Worm (Caenorhabditis elegans): ENCODE data around the gene dmsr-13.

dmsr-13 gene

ce11 chrV:6793744-6794239, 25.9 kb downstream of the dmsr-13 start, which contains the start of gene ZC404.1:
TSS of gene ZC404.1 (plus strand) at chrV:6794189.
- TF ChIP-seq bed-2 (GFP tag; IDR thresholded peaks at IDR 0.05) (no peak), zfh-2 (GFP tag; conservative IDR thresholded peaks at IDR 0.05) (peak; percentile 92), F39B2.1 (GFP tag; IDR thresholded peaks at IDR 0.05) (no peak), dox-1 (GFP tag; IDR thresholded peaks at IDR 0.05) (0 out of 2 replicates have a peak, but pooled peaks have one; percentile 10)

ce11 chrV:6792973-6793372, 26.7 kb downstream of the dmsr-13 start:
- TF ChIP-seq lsl-1 (GFP tag; optimal IDR thresholded peaks at IDR 0.05) (peak; percentile 45), dpl-1 (GFP tag; optimal IDR thresholded peaks at IDR 0.05) (peak; percentile 29), lin-54 (GFP tag; optimal IDR thresholded peaks at IDR 0.05) (peak; percentile 74), Y56A3A.18 (GFP tag; IDR thresholded peaks at IDR 0.05) (no peak), madf-6 (GFP tag; IDR thresholded peaks at IDR 0.05) (peak; percentile 53; the same call in 1 of the 2 replicates), hsf-1 (GFP tag; IDR thresholded peaks at IDR 0.05) (no peak), bed-1 (GFP tag; IDR thresholded peaks at IDR 0.05) (no peak), efl-1 (GFP tag; optimal IDR thresholded peaks at IDR 0.05) (peak; percentile 80)

ce11 chrV:6792565-6792964, 27.1 kb downstream of the dmsr-13 start, which contains the start of gene gck-2:
TSS of gene gck-2 (minus strand) at chrV:6792665.
- TF ChIP-seq unc-62 (GFP tag; optimal IDR thresholded peaks at IDR 0.05) (no peak), attf-5 (GFP tag; optimal IDR thresholded peaks at IDR 0.05) (no peak), fkh-3 (tag; optimal IDR thresholded peaks at IDR 0.05) (no peak), F33H1.4 (GFP tag; IDR thresholded peaks at IDR 0.05) (no peak), snpc-1.3 (tag; optimal IDR thresholded peaks at IDR 0.05; ENCODE audit: insufficient read depth) (no peak), hmg-1.2 (GFP tag; IDR thresholded peaks at IDR 0.05) (no peak), mcd-1 (GFP tag; IDR thresholded peaks at IDR 0.05) (no peak), die-1 (tag; optimal IDR thresholded peaks at IDR 0.05) (no peak), nfyb-1 (GFP tag; IDR thresholded peaks at IDR 0.05) (no peak), egl-44 (GFP tag; IDR thresholded peaks at IDR 0.05) (no peak), snpc-1.1 (tag; optimal IDR thresholded peaks at IDR 0.05; ENCODE audit: insufficient read depth) (no peak), bed-2 (GFP tag; IDR thresholded peaks at IDR 0.05) (no peak), zfh-2 (GFP tag; conservative IDR thresholded peaks at IDR 0.05) (no peak)

- no peak for TF ChIP-seq let-526 (GFP tag; IDR thresholded peaks at IDR 0.05)
- 0 out of 2 replicates have a peak, but pooled peaks have one; percentile 13 for TF ChIP-seq hmg-1.2 (GFP tag; IDR thresholded peaks at IDR 0.05)
- TF ChIP-seq ceh-58 (GFP tag; IDR thresholded peaks at IDR 0.05) = no peak
- no peak for TF ChIP-seq F57A8.1 (GFP tag; optimal IDR thresholded peaks at IDR 0.05)
- TF ChIP-seq ekl-4 (GFP tag; IDR thresholded peaks at IDR 0.05) = 0 out of 2 replicates have a peak, but pooled peaks have one; percentile 14
- no peak for TF ChIP-seq athp-1 (tag; optimal IDR thresholded peaks at IDR 0.05)
- TF ChIP-seq sdz-38 (tag; optimal IDR thresholded peaks at IDR 0.05) = no peak
- TF ChIP-seq Y56A3A.18 (GFP tag; IDR thresholded peaks at IDR 0.05) = no peak
- TF ChIP-seq tbx-9 (tag; optimal IDR thresholded peaks at IDR 0.05; ENCODE audit: borderline replicate concordance) = no peak
- TF ChIP-seq xnd-1 (tag; optimal IDR thresholded peaks at IDR 0.05) = no peak
- TF ChIP-seq ets-4 (GFP tag; optimal IDR thresholded peaks at IDR 0.05) = no peak
- TF ChIP-seq F57C9.4 (tag; optimal IDR thresholded peaks at IDR 0.05) = no peak
- TF ChIP-seq mcd-1 (GFP tag; IDR thresholded peaks at IDR 0.05) = peak; percentile 30; the same call in 1 of the 2 replicates
- TF ChIP-seq hrde-1 (tag; optimal IDR thresholded peaks at IDR 0.05; ENCODE audit: borderline replicate concordance) = no peak
- TF ChIP-seq ceh-91 (GFP tag; IDR thresholded peaks at IDR 0.05) = peak; percentile 34; the same call in 1 of the 2 replicates
- no peak for TF ChIP-seq snpc-1.1 (tag; optimal IDR thresholded peaks at IDR 0.05; ENCODE audit: insufficient read depth)
- TF ChIP-seq Y53G8AR.9 (GFP tag; conservative IDR thresholded peaks at IDR 0.05) = 0 out of 2 replicates have a peak, but pooled peaks have one; percentile 51
- TF ChIP-seq unc-130 (GFP tag; optimal IDR thresholded peaks at IDR 0.05) = no peak
- TF ChIP-seq F52B5.7 (tag; optimal IDR thresholded peaks at IDR 0.05) = peak; percentile 36
- TF ChIP-seq cebp-1 (GFP tag; IDR thresholded peaks at IDR 0.05) = no peak
- TF ChIP-seq cebp-1 (tag; optimal IDR thresholded peaks at IDR 0.05) = peak; percentile 10
These were observed 31.7 kb downstream of the dmsr-13 start, which contains the start of gene ZC404.2 for ce11 chrV:6787906-6788430. TSS of gene ZC404.2 (plus strand) at chrV:6787952.
